Worm (Caenorhabditis elegans) whole organism, young adult: Measurements from ENCODE around the gene grd-6.

Experiments used
- dox-1 ChIP-seq: fragments of 200-800 bp; sonication (Bioruptor generic); IDR thresholded peaks from 2 replicates; pipeline ENCODE4 v1.3.6; 2022; ENCODE audit warnings: missing genetic modification reagents, missing genetic modification characterization, missing compliant biosample characterization
- lin-35 ChIP-seq, 3 experiments: fragments of 150-350 bp in 2 of 3; sonication (generic microtip) in 1 of 3; optimal IDR thresholded peaks; 2 replicates each; lab custom pipeline; 2014 to 2018; ENCODE audit warnings: missing biosample characterization in 3 of 3, missing genetic modification characterization in 3 of 3, missing genetic modification reagents in 3 of 3
- ztf-26 ChIP-seq: sonication (generic microtip); optimal IDR thresholded peaks from 2 replicates; lab custom pipeline; 2017; ENCODE audit warnings: missing genetic modification characterization, missing compliant biosample characterization

DNA sequence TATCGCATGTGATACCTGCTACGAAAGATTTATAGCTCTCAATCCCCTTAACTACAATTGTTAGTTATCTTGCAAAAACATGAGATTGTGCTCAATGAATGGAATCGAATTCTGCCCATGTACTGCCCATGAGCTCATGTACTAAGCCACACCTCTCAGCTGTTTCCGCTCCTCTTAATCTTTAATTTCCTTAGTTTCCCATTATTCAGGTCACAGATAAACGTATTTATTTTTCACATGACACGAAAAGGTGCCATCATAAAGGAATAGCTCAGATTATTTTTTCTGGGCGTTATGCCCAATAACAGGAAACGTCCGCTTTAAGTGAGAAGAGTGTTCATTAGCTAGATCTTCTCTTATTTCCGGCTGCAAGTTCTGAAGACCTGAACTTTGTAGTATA, 35.6 kb upstream of the grd-6 start:
- no peak for TF ChIP-seq lin-35 (GFP tag; optimal IDR thresholded peaks at IDR 0.05; lab: Kevin White, UChicago)
- no peak for TF ChIP-seq ztf-26 (tag; lab: Kevin White, UChicago)
- TF ChIP-seq dox-1 (GFP tag; lab: Robert Waterston, UW): no peak
